Worm (Caenorhabditis elegans) whole organism, L1 larva: ENCODE results near the gene C35A5.3.

Source experiments
- C04F5.9 ChIP-seq: sonication (generic microtip); optimal IDR thresholded peaks from 2 replicates; lab custom pipeline; 2016; ENCODE audit warnings: missing genetic modification characterization, missing compliant biosample characterization
- C16A3.4 ChIP-seq: fragments of 150-350 bp; optimal IDR thresholded peaks from 2 replicates; lab custom pipeline; 2014; ENCODE audit warnings: missing biosample characterization, missing genetic modification characterization
- C34B4.2 ChIP-seq: sonication (generic microtip); optimal IDR thresholded peaks from 2 replicates; lab custom pipeline; 2017; ENCODE audit warnings: mild to moderate bottlenecking, missing genetic modification characterization, missing compliant biosample characterization
- Y116A8C.19 ChIP-seq: sonication (generic microtip); optimal IDR thresholded peaks from 2 replicates; lab custom pipeline; 2016; ENCODE audit warnings: missing compliant biosample characterization, missing genetic modification characterization, borderline replicate concordance
- aha-1 ChIP-seq: fragments of 150-350 bp; optimal IDR thresholded peaks from 2 replicates; lab custom pipeline; 2014; ENCODE audit warnings: missing biosample characterization, missing genetic modification characterization
- alr-1 ChIP-seq: fragments of 200-800 bp; sonication (Bioruptor generic); optimal IDR thresholded peaks from 2 replicates; lab custom pipeline; 2018; ENCODE audit warnings: borderline replicate concordance, mild to moderate bottlenecking, missing genetic modification characterization, missing compliant biosample characterization
- aly-2 ChIP-seq: fragments of 150-350 bp; optimal IDR thresholded peaks from 2 replicates; lab custom pipeline; 2014; ENCODE audit warnings: missing biosample characterization, missing genetic modification characterization
- blmp-1 ChIP-seq: fragments of 150-350 bp; optimal IDR thresholded peaks from 2 replicates; lab custom pipeline; 2014; ENCODE audit warnings: missing biosample characterization, missing genetic modification characterization
- ceh-8 ChIP-seq: fragments of 200-800 bp; sonication (Bioruptor generic); optimal IDR thresholded peaks from 2 replicates; lab custom pipeline; 2018; ENCODE audit warnings: mild to moderate bottlenecking, missing genetic modification characterization, moderate library complexity, missing compliant biosample characterization
- ceh-82 ChIP-seq, 3 experiments: fragments of 150-350 bp in 1 of 3; sonication (generic microtip) in 2 of 3; optimal IDR thresholded peaks; 2 replicates each; lab custom pipeline; 2014 to 2017; ENCODE audit warnings: missing biosample characterization in 3 of 3, missing genetic modification characterization in 3 of 3
- ces-1 ChIP-seq: fragments of 150-350 bp; optimal IDR thresholded peaks from 2 replicates; lab custom pipeline; 2014; ENCODE audit warnings: missing biosample characterization, missing genetic modification reagents, missing genetic modification characterization
- dpl-1 ChIP-seq, 3 experiments: fragments of 150-350 bp in 2 of 3; sonication (generic microtip) in 1 of 3; optimal IDR thresholded peaks; 2 replicates each; lab custom pipeline; 2014 to 2017; ENCODE audit warnings: missing biosample characterization in 3 of 3, missing genetic modification characterization in 3 of 3, missing genetic modification reagents in 3 of 3
- dsc-1 ChIP-seq: sonication (generic microtip); optimal IDR thresholded peaks from 2 replicates; lab custom pipeline; 2016; ENCODE audit warnings: mild to moderate bottlenecking, missing genetic modification characterization, missing compliant biosample characterization
- efl-1 ChIP-seq, 4 experiments: fragments of 150-350 bp; optimal IDR thresholded peaks in 3 of 4; peaks in 1 of 4; 1 replicate in 1 of 4; 2 replicates in 3 of 4; lab custom pipeline; 2014; ENCODE audit warnings: missing biosample characterization in 2 of 4, missing genetic modification characterization in 2 of 4, missing genetic modification reagents in 2 of 4
- egl-13 ChIP-seq: sonication (generic microtip); optimal IDR thresholded peaks from 2 replicates; lab custom pipeline; 2016; ENCODE audit warnings: missing genotype, missing genetic modification reagents, missing genetic modification characterization, missing compliant biosample characterization
- elt-2 ChIP-seq: sonication (generic microtip); optimal IDR thresholded peaks from 2 replicates; lab custom pipeline; 2016; ENCODE audit warnings: missing genetic modification characterization, mild to moderate bottlenecking, inconsistent platforms, missing compliant biosample characterization, missing genetic modification reagents
- elt-3 ChIP-seq, 6 experiments: fragments of 150-350 bp in 1 of 6; sonication (generic microtip); optimal IDR thresholded peaks; 2 replicates each; lab custom pipeline; 2017 to 2018; ENCODE audit warnings: missing biosample characterization in 6 of 6, missing genetic modification characterization in 6 of 6, inconsistent platforms in 1 of 6
- fos-1 ChIP-seq: fragments of 150-350 bp; optimal IDR thresholded peaks from 2 replicates; lab custom pipeline; 2014; ENCODE audit warnings: missing biosample characterization, missing genetic modification characterization
- hlh-4 ChIP-seq: sonication (generic microtip); optimal IDR thresholded peaks from 2 replicates; lab custom pipeline; 2016; ENCODE audit warnings: mild to moderate bottlenecking, missing genetic modification characterization, missing compliant biosample characterization
- hpl-2 ChIP-seq: fragments of 150-350 bp; optimal IDR thresholded peaks from 2 replicates; lab custom pipeline; 2014; ENCODE audit warnings: missing biosample characterization, missing genetic modification reagents, missing genetic modification characterization
- irx-1 ChIP-seq: sonication (generic microtip); optimal IDR thresholded peaks from 2 replicates; lab custom pipeline; 2016; ENCODE audit warnings: missing genetic modification characterization, missing compliant biosample characterization
- isw-1 ChIP-seq: fragments of 200-800 bp; sonication (Bioruptor generic); IDR thresholded peaks from 2 replicates; pipeline ENCODE4 v1.3.6; 2022; ENCODE audit warnings: missing genetic modification characterization, missing compliant biosample characterization
- jun-1 ChIP-seq: fragments of 150-350 bp; optimal IDR thresholded peaks from 2 replicates; lab custom pipeline; 2014; ENCODE audit warnings: missing biosample characterization, missing genetic modification reagents, missing genetic modification characterization
- lin-14 ChIP-seq: fragments of 200-800 bp; sonication (Bioruptor generic); optimal IDR thresholded peaks from 2 replicates; lab custom pipeline; 2018; ENCODE audit warnings: mild to moderate bottlenecking, missing genetic modification characterization, moderate library complexity, missing compliant biosample characterization
- lin-35 ChIP-seq, 2 experiments: fragments of 150-350 bp; optimal IDR thresholded peaks; 2 replicates each; lab custom pipeline; 2014; ENCODE audit warnings: missing biosample characterization in 2 of 2, missing genetic modification characterization in 2 of 2, missing genetic modification reagents in 2 of 2
- lin-39 ChIP-seq: fragments of 150-350 bp; optimal IDR thresholded peaks from 2 replicates; lab custom pipeline; 2014; ENCODE audit warnings: missing biosample characterization, missing genetic modification reagents, missing genetic modification characterization
- mef-2 ChIP-seq: fragments of 150-350 bp; optimal IDR thresholded peaks from 2 replicates; lab custom pipeline; 2014; ENCODE audit warnings: missing biosample characterization, missing genetic modification characterization
- nhr-12 ChIP-seq: sonication (generic microtip); optimal IDR thresholded peaks from 2 replicates; lab custom pipeline; 2017; ENCODE audit warnings: missing biosample characterization, missing genetic modification characterization
- nhr-19 ChIP-seq: fragments of 200-800 bp; sonication (Bioruptor generic); conservative IDR thresholded peaks from 2 replicates; pipeline ENCODE4 v1.3.6; 2022; ENCODE audit warnings: missing genetic modification characterization, missing compliant biosample characterization
- nhr-20 ChIP-seq: sonication (generic microtip); optimal IDR thresholded peaks from 2 replicates; lab custom pipeline; 2016; ENCODE audit warnings: mild to moderate bottlenecking, missing genetic modification characterization, missing compliant biosample characterization
- nhr-77 ChIP-seq: fragments of 150-350 bp; optimal IDR thresholded peaks from 2 replicates; lab custom pipeline; 2014; ENCODE audit warnings: missing biosample characterization, missing genetic modification characterization
- nhr-85 ChIP-seq: sonication (generic microtip); peaks from one replicate; lab custom pipeline; 2016; ENCODE audit warnings: missing genetic modification characterization, inconsistent platforms, missing compliant biosample characterization
- nhr-90 ChIP-seq: sonication (generic microtip); optimal IDR thresholded peaks from 2 replicates; lab custom pipeline; 2016; ENCODE audit warnings: mild to moderate bottlenecking, missing genetic modification characterization, missing compliant biosample characterization; ENCODE audit not compliant: poor library complexity
- pag-3 ChIP-seq: sonication (generic microtip); optimal IDR thresholded peaks from 2 replicates; lab custom pipeline; 2017; ENCODE audit warnings: missing genetic modification characterization, mild to moderate bottlenecking, missing compliant biosample characterization, antibody characterized with exemption, borderline replicate concordance; ENCODE audit not compliant: insufficient read depth
- pqm-1 ChIP-seq: sonication (generic microtip); optimal IDR thresholded peaks from 3 replicates; lab custom pipeline; 2017; ENCODE audit warnings: missing biosample characterization, missing genetic modification characterization
- skn-1 ChIP-seq: fragments of 150-350 bp; optimal IDR thresholded peaks from 2 replicates; lab custom pipeline; 2014; ENCODE audit warnings: missing biosample characterization, missing genetic modification characterization
- sox-4 ChIP-seq: sonication (generic microtip); optimal IDR thresholded peaks from 2 replicates; lab custom pipeline; 2016; ENCODE audit warnings: missing genetic modification characterization, missing compliant biosample characterization
- sptf-1 ChIP-seq: fragments of 150-350 bp; optimal IDR thresholded peaks from 2 replicates; lab custom pipeline; 2014; ENCODE audit warnings: missing biosample characterization, missing genetic modification characterization
- tbx-2 ChIP-seq: sonication (generic microtip); optimal IDR thresholded peaks from 2 replicates; lab custom pipeline; 2016; ENCODE audit warnings: missing genetic modification characterization, missing compliant biosample characterization
- unc-30 ChIP-seq: sonication (generic microtip); optimal IDR thresholded peaks from 2 replicates; lab custom pipeline; 2017; ENCODE audit warnings: missing biosample characterization, missing genetic modification characterization
- unc-62 ChIP-seq: fragments of 150-350 bp; optimal IDR thresholded peaks from 2 replicates; lab custom pipeline; 2014; ENCODE audit warnings: missing biosample characterization, missing genetic modification reagents, missing genetic modification characterization
- unc-86 ChIP-seq: sonication (generic microtip); optimal IDR thresholded peaks from 2 replicates; lab custom pipeline; 2016; ENCODE audit warnings: missing genetic modification characterization, missing compliant biosample characterization
- unc-98 ChIP-seq: fragments of 200-800 bp; sonication (Bioruptor generic); IDR thresholded peaks from 2 replicates; pipeline ENCODE4 v1.3.6; 2022; ENCODE audit warnings: missing genetic modification characterization, missing compliant biosample characterization
- vab-15 ChIP-seq: sonication (generic microtip); optimal IDR thresholded peaks from 2 replicates; lab custom pipeline; 2017; ENCODE audit warnings: missing genotype, mild to moderate bottlenecking, missing genetic modification characterization, missing compliant biosample characterization
- xbp-1 ChIP-seq: sonication (generic microtip); optimal IDR thresholded peaks from 2 replicates; lab custom pipeline; 2016; ENCODE audit warnings: missing genetic modification characterization, missing compliant biosample characterization
- zag-1 ChIP-seq: fragments of 150-350 bp; optimal IDR thresholded peaks from 2 replicates; lab custom pipeline; 2014; ENCODE audit warnings: missing biosample characterization, missing genetic modification characterization
- zip-4 ChIP-seq: fragments of 200-800 bp; sonication (Bioruptor generic); optimal IDR thresholded peaks from 2 replicates; lab custom pipeline; 2018; ENCODE audit warnings: mild to moderate bottlenecking, missing genetic modification characterization, moderate library complexity, missing compliant biosample characterization
- ztf-4 ChIP-seq: fragments of 150-350 bp; optimal IDR thresholded peaks from 2 replicates; lab custom pipeline; 2014; ENCODE audit warnings: missing biosample characterization, missing genetic modification characterization

Gene C35A5.3

ce11 chrV:10501295-10501694 lies at the start of gene C35A5.3:
Gene C35A5.3 (minus strand): TSS chrV:10501395.
- TF ChIP-seq jun-1 (no peak), C34B4.2 (no peak), unc-62 (no peak), C16A3.4 (tag; lab: Kevin White, UChicago) (no peak)

ce11 chrV:10549717-10550116 lies 48.5 kb upstream of the C35A5.3 start, which contains the start of gene F32G8.2:
Gene F32G8.2 (plus strand): TSS chrV:10550017.
- no peak for TF ChIP-seq sptf-1
- no peak for TF ChIP-seq unc-62
- TF ChIP-seq zag-1 (tag; lab: Kevin White, UChicago), result no peak
- no peak for TF ChIP-seq lin-39
- no peak for TF ChIP-seq hlh-4 (tag; lab: Kevin White, UChicago)
- no peak for TF ChIP-seq Y116A8C.19
- no peak for TF ChIP-seq xbp-1 (tag; lab: Kevin White, UChicago)
- TF ChIP-seq dsc-1, result no peak

ce11 chrV:10548981-10549380 lies 47.8 kb upstream of the C35A5.3 start, which contains the start of gene srd-34:
Gene srd-34 (minus strand): TSS chrV:10549081.
- no peak for TF ChIP-seq unc-86 (tag; lab: Kevin White, UChicago)
- no peak for TF ChIP-seq skn-1 (tag; lab: Kevin White, UChicago)
- TF ChIP-seq egl-13, result no peak
- no peak for TF ChIP-seq ceh-8 (GFP tag; lab: Kevin White, UChicago)
- no peak for TF ChIP-seq xbp-1 (tag; lab: Kevin White, UChicago)
- TF ChIP-seq vab-15 (tag; lab: Kevin White, UChicago), result no peak
- TF ChIP-seq elt-2 (tag; lab: Kevin White, UChicago), result no peak
- no peak for TF ChIP-seq tbx-2
- TF ChIP-seq aha-1, result no peak
- no peak for TF ChIP-seq fos-1 (tag; lab: Kevin White, UChicago)

ce11 chrV:10546749-10547148 lies 45.6 kb upstream of the C35A5.3 start, which contains the start of gene F25D1.5:
Gene F25D1.5 (minus strand): TSS chrV:10546783.
- TF ChIP-seq ces-1 (GFP tag; lab: Kevin White, UChicago) (no peak), elt-3 (tag; optimal IDR thresholded peaks at IDR 0.05; lab: Kevin White, UChicago) (no peak), nhr-77 (peak; percentile 80), zip-4 (GFP tag; lab: Kevin White, UChicago) (no peak), nhr-19 (GFP tag; lab: Robert Waterston, UW) (no peak; the same call in 1 of the 2 replicates), sox-4 (no peak), dpl-1 (GFP tag; optimal IDR thresholded peaks at IDR 0.05; lab: Kevin White, UChicago) (no peak), lin-14 (GFP tag; lab: Kevin White, UChicago) (no peak), nhr-20 (peak; percentile 36), aha-1 (no peak), vab-15 (tag; lab: Kevin White, UChicago) (no peak), isw-1 (GFP tag; lab: Robert Waterston, UW) (no peak), irx-1 (no peak), pag-3 (no peak), unc-98 (GFP tag; lab: Robert Waterston, UW) (no peak), tbx-2 (no peak), aly-2 (tag; lab: Kevin White, UChicago) (no peak), lin-35 (GFP tag; optimal IDR thresholded peaks at IDR 0.05; lab: Kevin White, UChicago) (no peak), ztf-4 (tag; lab: Kevin White, UChicago) (no peak), nhr-12 (tag; lab: Kevin White, UChicago) (no peak), C04F5.9 (tag; lab: Kevin White, UChicago) (no peak), mef-2 (tag; lab: Kevin White, UChicago) (no peak), nhr-85 (tag; lab: Kevin White, UChicago) (peak; percentile 79), hpl-2 (GFP tag; lab: Kevin White, UChicago) (no peak), lin-39 (no peak), alr-1 (tag; lab: Kevin White, UChicago) (no peak), unc-62 (no peak), ceh-82 (tag; optimal IDR thresholded peaks at IDR 0.05; lab: Kevin White, UChicago) (no peak), efl-1 (optimal IDR thresholded peaks at IDR 0.05; lab: Kevin White, UChicago) (peak in 1 of 2 experiments; percentile 6), efl-1 (GFP tag; optimal IDR thresholded peaks at IDR 0.05 in 1 of 2; lab: Kevin White, UChicago) (no peak), unc-30 (tag; lab: Kevin White, UChicago) (no peak), blmp-1 (tag; lab: Kevin White, UChicago) (no peak), ceh-8 (GFP tag; lab: Kevin White, UChicago) (no peak), pqm-1 (tag; lab: Kevin White, UChicago) (no peak), nhr-90 (tag; lab: Kevin White, UChicago) (peak; percentile 6)
